Fruit fly (Drosophila melanogaster): Measurements from ENCODE around the gene CG7102.

DNA sequence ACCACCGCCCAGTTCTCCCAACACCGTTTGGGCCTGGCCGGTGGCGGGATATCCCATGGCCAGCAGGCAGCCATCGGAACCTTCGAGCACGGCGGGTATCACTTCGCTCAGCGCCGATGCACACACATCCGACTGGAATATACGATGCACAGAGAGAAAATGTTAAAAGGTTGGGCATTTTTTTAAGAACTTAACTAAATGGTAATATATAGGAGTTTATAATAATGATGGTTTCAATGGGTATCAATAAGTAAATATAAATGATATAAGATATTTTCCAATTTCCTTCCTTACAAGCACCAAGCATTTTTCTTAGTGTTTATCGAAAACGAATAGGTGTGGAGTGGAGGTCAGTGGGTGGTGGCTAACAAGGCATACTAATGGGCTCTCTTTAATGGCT is 35.7 kb downstream of the CG7102 start:
- no peak for TF ChIP-seq NK7.1 (GFP tag; optimal IDR thresholded peaks at IDR 0.05)
- TF ChIP-seq Sry-β (GFP tag; optimal IDR thresholded peaks at IDR 0.05): no peak
- no peak for TF ChIP-seq CG4707 (GFP tag; optimal IDR thresholded peaks at IDR 0.05)
- no peak for TF ChIP-seq CG14965 (GFP tag; optimal IDR thresholded peaks at IDR 0.05; ENCODE audit: borderline replicate concordance)
- TF ChIP-seq CG6813 (GFP tag; optimal IDR thresholded peaks at IDR 0.05): peak; percentile 22
- TF ChIP-seq ase (GFP tag; IDR thresholded peaks at IDR 0.05): no peak
- no peak for TF ChIP-seq Hr3 (GFP tag; optimal IDR thresholded peaks at IDR 0.05)
